Worm (Caenorhabditis elegans) whole organism, L1 larva: ENCODE measurements around the gene F35F10.6.

ENCODE experiments used
- C04F5.9 ChIP-seq: sonication (generic microtip); optimal IDR thresholded peaks from 2 replicates; lab custom pipeline; 2016; ENCODE audit warnings: missing genetic modification characterization, missing compliant biosample characterization
- C16A3.4 ChIP-seq: fragments of 150-350 bp; optimal IDR thresholded peaks from 2 replicates; lab custom pipeline; 2014; ENCODE audit warnings: missing biosample characterization, missing genetic modification characterization
- C34B4.2 ChIP-seq: sonication (generic microtip); optimal IDR thresholded peaks from 2 replicates; lab custom pipeline; 2017; ENCODE audit warnings: mild to moderate bottlenecking, missing genetic modification characterization, missing compliant biosample characterization
- F16B12.6 ChIP-seq: fragments of 150-350 bp; optimal IDR thresholded peaks from 2 replicates; lab custom pipeline; 2014; ENCODE audit warnings: missing biosample characterization, missing genetic modification characterization
- Y116A8C.19 ChIP-seq: sonication (generic microtip); optimal IDR thresholded peaks from 2 replicates; lab custom pipeline; 2016; ENCODE audit warnings: missing compliant biosample characterization, missing genetic modification characterization, borderline replicate concordance
- ama-1 ChIP-seq: fragments of 150-350 bp; optimal IDR thresholded peaks from 2 replicates; lab custom pipeline; 2014
- ceh-8 ChIP-seq: fragments of 200-800 bp; sonication (Bioruptor generic); optimal IDR thresholded peaks from 2 replicates; lab custom pipeline; 2018; ENCODE audit warnings: mild to moderate bottlenecking, missing genetic modification characterization, moderate library complexity, missing compliant biosample characterization
- ceh-82 ChIP-seq, 3 experiments: fragments of 150-350 bp in 1 of 3; sonication (generic microtip) in 2 of 3; optimal IDR thresholded peaks; 2 replicates each; lab custom pipeline; 2014 to 2017; ENCODE audit warnings: missing biosample characterization in 3 of 3, missing genetic modification characterization in 3 of 3
- ceh-88 ChIP-seq: fragments of 200-800 bp; sonication (Bioruptor generic); IDR thresholded peaks from 2 replicates; pipeline ENCODE4 v1.3.6; 2022; ENCODE audit warnings: missing genetic modification characterization, missing compliant biosample characterization
- ceh-90 ChIP-seq: sonication (generic microtip); optimal IDR thresholded peaks from 2 replicates; lab custom pipeline; 2016; ENCODE audit warnings: missing genetic modification characterization, missing compliant biosample characterization
- dpl-1 ChIP-seq, 3 experiments: fragments of 150-350 bp in 2 of 3; sonication (generic microtip) in 1 of 3; optimal IDR thresholded peaks; 2 replicates each; lab custom pipeline; 2014 to 2017; ENCODE audit warnings: missing biosample characterization in 3 of 3, missing genetic modification characterization in 3 of 3, missing genetic modification reagents in 3 of 3
- egl-27 ChIP-seq, 2 experiments: fragments of 150-350 bp in 1 of 2; sonication (generic microtip); optimal IDR thresholded peaks; 3 replicates each; lab custom pipeline; 2017 to 2018; ENCODE audit warnings: missing biosample characterization in 2 of 2, missing genetic modification characterization in 2 of 2, missing genetic modification reagents in 2 of 2
- fkh-4 ChIP-seq: sonication (generic microtip); optimal IDR thresholded peaks from 2 replicates; lab custom pipeline; 2016; ENCODE audit warnings: missing compliant biosample characterization, missing genetic modification characterization, borderline replicate concordance
- fkh-8 ChIP-seq: sonication (generic microtip); optimal IDR thresholded peaks from 2 replicates; lab custom pipeline; 2016; ENCODE audit warnings: mild to moderate bottlenecking, missing genetic modification characterization, missing compliant biosample characterization
- fos-1 ChIP-seq: fragments of 150-350 bp; optimal IDR thresholded peaks from 2 replicates; lab custom pipeline; 2014; ENCODE audit warnings: missing biosample characterization, missing genetic modification characterization
- grh-1 ChIP-seq: fragments of 200-800 bp; sonication (Bioruptor generic); IDR thresholded peaks from 2 replicates; pipeline ENCODE4 v1.3.6; 2022; ENCODE audit warnings: missing genetic modification reagents, missing genetic modification characterization, missing compliant biosample characterization
- hlh-17 ChIP-seq: fragments of 200-800 bp; sonication (Bioruptor generic); optimal IDR thresholded peaks from 2 replicates; lab custom pipeline; 2018; ENCODE audit warnings: missing genetic modification characterization, mild to moderate bottlenecking, missing compliant biosample characterization, moderate library complexity, borderline replicate concordance
- hpl-2 ChIP-seq: fragments of 150-350 bp; optimal IDR thresholded peaks from 2 replicates; lab custom pipeline; 2014; ENCODE audit warnings: missing biosample characterization, missing genetic modification reagents, missing genetic modification characterization
- jun-1 ChIP-seq: fragments of 150-350 bp; optimal IDR thresholded peaks from 2 replicates; lab custom pipeline; 2014; ENCODE audit warnings: missing biosample characterization, missing genetic modification reagents, missing genetic modification characterization
- lin-13 ChIP-seq: fragments of 150-350 bp; optimal IDR thresholded peaks from 2 replicates; lab custom pipeline; 2014; ENCODE audit warnings: missing biosample characterization, missing genetic modification reagents, missing genetic modification characterization
- lin-14 ChIP-seq: fragments of 200-800 bp; sonication (Bioruptor generic); optimal IDR thresholded peaks from 2 replicates; lab custom pipeline; 2018; ENCODE audit warnings: mild to moderate bottlenecking, missing genetic modification characterization, moderate library complexity, missing compliant biosample characterization
- lin-15B ChIP-seq: fragments of 150-350 bp; sonication (generic microtip); optimal IDR thresholded peaks from 3 replicates; lab custom pipeline; 2014; ENCODE audit warnings: missing biosample characterization, missing genetic modification characterization
- lin-35 ChIP-seq, 2 experiments: fragments of 150-350 bp; optimal IDR thresholded peaks; 2 replicates each; lab custom pipeline; 2014; ENCODE audit warnings: missing biosample characterization in 2 of 2, missing genetic modification characterization in 2 of 2, missing genetic modification reagents in 2 of 2
- lsy-2 ChIP-seq, 2 experiments: fragments of 150-350 bp; optimal IDR thresholded peaks; 2 replicates each; lab custom pipeline; 2014; ENCODE audit warnings: missing biosample characterization in 2 of 2, missing genetic modification characterization in 2 of 2
- mdl-1 ChIP-seq, 2 experiments: fragments of 150-350 bp; optimal IDR thresholded peaks; 2 replicates each; lab custom pipeline; 2014 to 2017; ENCODE audit warnings: missing biosample characterization in 2 of 2, missing genetic modification characterization in 2 of 2, inconsistent platforms in 1 of 2
- mef-2 ChIP-seq: fragments of 150-350 bp; optimal IDR thresholded peaks from 2 replicates; lab custom pipeline; 2014; ENCODE audit warnings: missing biosample characterization, missing genetic modification characterization
- mep-1 ChIP-seq: fragments of 150-350 bp; optimal IDR thresholded peaks from 2 replicates; lab custom pipeline; 2014; ENCODE audit warnings: missing biosample characterization, missing genetic modification characterization
- nhr-12 ChIP-seq: sonication (generic microtip); optimal IDR thresholded peaks from 2 replicates; lab custom pipeline; 2017; ENCODE audit warnings: missing biosample characterization, missing genetic modification characterization
- nhr-19 ChIP-seq: fragments of 200-800 bp; sonication (Bioruptor generic); conservative IDR thresholded peaks from 2 replicates; pipeline ENCODE4 v1.3.6; 2022; ENCODE audit warnings: missing genetic modification characterization, missing compliant biosample characterization
- nhr-20 ChIP-seq: sonication (generic microtip); optimal IDR thresholded peaks from 2 replicates; lab custom pipeline; 2016; ENCODE audit warnings: mild to moderate bottlenecking, missing genetic modification characterization, missing compliant biosample characterization
- nhr-28 ChIP-seq: fragments of 150-350 bp; optimal IDR thresholded peaks from 2 replicates; lab custom pipeline; 2014; ENCODE audit warnings: missing biosample characterization, missing genetic modification characterization
- nhr-47 ChIP-seq: sonication (generic microtip); optimal IDR thresholded peaks from 2 replicates; lab custom pipeline; 2016; ENCODE audit warnings: mild to moderate bottlenecking, missing genetic modification characterization, moderate library complexity, missing compliant biosample characterization
- nhr-71 ChIP-seq: sonication (generic microtip); optimal IDR thresholded peaks from 2 replicates; lab custom pipeline; 2016; ENCODE audit warnings: mild to moderate bottlenecking, missing genetic modification characterization, moderate library complexity, missing compliant biosample characterization
- nhr-76 ChIP-seq: sonication (generic microtip); optimal IDR thresholded peaks from 2 replicates; lab custom pipeline; 2017; ENCODE audit warnings: missing biosample characterization, missing genetic modification characterization
- nhr-77 ChIP-seq: fragments of 150-350 bp; optimal IDR thresholded peaks from 2 replicates; lab custom pipeline; 2014; ENCODE audit warnings: missing biosample characterization, missing genetic modification characterization
- nhr-85 ChIP-seq: sonication (generic microtip); peaks from one replicate; lab custom pipeline; 2016; ENCODE audit warnings: missing genetic modification characterization, inconsistent platforms, missing compliant biosample characterization
- pag-3 ChIP-seq: sonication (generic microtip); optimal IDR thresholded peaks from 2 replicates; lab custom pipeline; 2017; ENCODE audit warnings: missing genetic modification characterization, mild to moderate bottlenecking, missing compliant biosample characterization, antibody characterized with exemption, borderline replicate concordance; ENCODE audit not compliant: insufficient read depth
- pax-3 ChIP-seq: fragments of 200-800 bp; sonication (Bioruptor generic); optimal IDR thresholded peaks from 2 replicates; lab custom pipeline; 2018; ENCODE audit warnings: mild to moderate bottlenecking, missing genetic modification characterization, moderate library complexity, missing compliant biosample characterization
- rnt-1 ChIP-seq: sonication (generic microtip); optimal IDR thresholded peaks from 2 replicates; lab custom pipeline; 2016; ENCODE audit warnings: mild to moderate bottlenecking, missing genetic modification characterization, moderate library complexity, missing compliant biosample characterization
- skn-1 ChIP-seq: fragments of 150-350 bp; optimal IDR thresholded peaks from 2 replicates; lab custom pipeline; 2014; ENCODE audit warnings: missing biosample characterization, missing genetic modification characterization
- snpc-4 ChIP-seq: fragments of 150-350 bp; optimal IDR thresholded peaks from 2 replicates; lab custom pipeline; 2014; ENCODE audit warnings: missing biosample characterization, missing genetic modification characterization
- sox-4 ChIP-seq: sonication (generic microtip); optimal IDR thresholded peaks from 2 replicates; lab custom pipeline; 2016; ENCODE audit warnings: missing genetic modification characterization, missing compliant biosample characterization
- sup-37 ChIP-seq: fragments of 200-800 bp; sonication (Bioruptor generic); optimal IDR thresholded peaks from 2 replicates; lab custom pipeline; 2018; ENCODE audit warnings: mild to moderate bottlenecking, missing genetic modification characterization, missing compliant biosample characterization
- swsn-7 ChIP-seq: sonication (generic microtip); optimal IDR thresholded peaks from 2 replicates; lab custom pipeline; 2016; ENCODE audit warnings: missing genetic modification characterization, missing compliant biosample characterization
- tlp-1 ChIP-seq: fragments of 150-350 bp; optimal IDR thresholded peaks from 2 replicates; lab custom pipeline; 2014; ENCODE audit warnings: missing biosample characterization, missing genetic modification characterization
- unc-30 ChIP-seq: sonication (generic microtip); optimal IDR thresholded peaks from 2 replicates; lab custom pipeline; 2017; ENCODE audit warnings: missing biosample characterization, missing genetic modification characterization
- unc-62 ChIP-seq: fragments of 150-350 bp; optimal IDR thresholded peaks from 2 replicates; lab custom pipeline; 2014; ENCODE audit warnings: missing biosample characterization, missing genetic modification reagents, missing genetic modification characterization
- unc-86 ChIP-seq: sonication (generic microtip); optimal IDR thresholded peaks from 2 replicates; lab custom pipeline; 2016; ENCODE audit warnings: missing genetic modification characterization, missing compliant biosample characterization
- unc-98 ChIP-seq: fragments of 200-800 bp; sonication (Bioruptor generic); IDR thresholded peaks from 2 replicates; pipeline ENCODE4 v1.3.6; 2022; ENCODE audit warnings: missing genetic modification characterization, missing compliant biosample characterization
- vab-15 ChIP-seq: sonication (generic microtip); optimal IDR thresholded peaks from 2 replicates; lab custom pipeline; 2017; ENCODE audit warnings: missing genotype, mild to moderate bottlenecking, missing genetic modification characterization, missing compliant biosample characterization
- xbp-1 ChIP-seq: sonication (generic microtip); optimal IDR thresholded peaks from 2 replicates; lab custom pipeline; 2016; ENCODE audit warnings: missing genetic modification characterization, missing compliant biosample characterization
- zip-4 ChIP-seq: fragments of 200-800 bp; sonication (Bioruptor generic); optimal IDR thresholded peaks from 2 replicates; lab custom pipeline; 2018; ENCODE audit warnings: mild to moderate bottlenecking, missing genetic modification characterization, moderate library complexity, missing compliant biosample characterization
- ztf-11 ChIP-seq, 2 experiments: sonication (generic microtip); optimal IDR thresholded peaks; 2 replicates each; lab custom pipeline; 2016 to 2017; ENCODE audit warnings: missing genetic modification characterization in 2 of 2, missing biosample characterization in 1 of 2, missing compliant biosample characterization in 1 of 2

Gene F35F10.6

DNA sequence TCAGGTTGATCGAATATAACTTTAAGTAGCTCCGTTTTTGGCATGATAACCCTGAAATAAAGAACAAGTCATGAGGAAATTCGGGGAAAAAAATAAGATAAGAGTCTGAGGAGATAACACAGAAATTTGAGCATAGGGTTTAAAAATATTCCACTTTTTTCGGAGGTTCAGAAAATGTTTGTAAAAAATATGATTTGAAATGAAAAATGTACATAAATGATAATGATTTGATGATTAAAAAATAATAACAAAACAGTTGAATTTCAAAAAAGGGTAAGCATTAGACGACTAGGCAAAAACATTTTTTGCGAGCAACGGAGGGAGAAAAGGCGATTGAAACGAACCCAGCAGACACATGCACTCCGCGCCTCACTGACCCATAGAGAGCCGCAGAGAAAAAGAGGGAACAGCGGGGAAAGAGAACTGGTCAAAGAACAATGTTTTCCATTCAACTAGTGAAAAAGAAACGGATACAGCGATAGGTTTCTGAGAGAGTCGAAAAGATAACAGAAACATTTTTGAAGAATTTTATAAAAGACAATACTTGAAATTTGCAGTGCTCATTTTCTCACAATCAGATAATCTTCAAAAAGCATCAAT, 23.0 kb upstream of the F35F10.6 start, which contains the start of gene arrd-18:
TSS of gene arrd-18 (minus strand) at position 51 of the 600 bp plus-strand sequence.
- TF ChIP-seq grh-1 (GFP tag; lab: Robert Waterston, UW) (peak; percentile 32; the same call in 1 of the 2 replicates), pax-3 (no peak), nhr-12 (tag; lab: Kevin White, UChicago) (no peak), fkh-8 (peak; percentile 20), nhr-47 (tag; lab: Kevin White, UChicago) (peak; percentile 18), lsy-2 (tag; optimal IDR thresholded peaks at IDR 0.05; lab: Kevin White, UChicago) (peak in 1 of 2 experiments; percentile 3), F16B12.6 (tag; lab: Kevin White, UChicago) (no peak), ama-1 (lab: Kevin White, UChicago) (no peak), skn-1 (tag; lab: Kevin White, UChicago) (no peak), egl-27 (tag; optimal IDR thresholded peaks at IDR 0.05; lab: Kevin White, UChicago) (no peak), C04F5.9 (tag; lab: Kevin White, UChicago) (no peak), Y116A8C.19 (no peak), unc-30 (tag; lab: Kevin White, UChicago) (no peak), ceh-88 (no peak), nhr-28 (tag; lab: Kevin White, UChicago) (no peak), tlp-1 (tag; lab: Kevin White, UChicago) (no peak), fkh-4 (tag; lab: Kevin White, UChicago) (no peak), fos-1 (tag; lab: Kevin White, UChicago) (no peak), hlh-17 (no peak), nhr-76 (tag; lab: Kevin White, UChicago) (no peak), vab-15 (no peak), pag-3 (tag; lab: Kevin White, UChicago) (no peak), ceh-90 (tag; lab: Kevin White, UChicago) (no peak), nhr-85 (tag; lab: Kevin White, UChicago) (peak; percentile 21), C16A3.4 (tag; lab: Kevin White, UChicago) (peak; percentile 0), sox-4 (no peak), C34B4.2 (tag; lab: Kevin White, UChicago) (no peak), nhr-19 (GFP tag; lab: Robert Waterston, UW) (peak; percentile 50), dpl-1 (GFP tag; optimal IDR thresholded peaks at IDR 0.05; lab: Kevin White, UChicago) (peak in 1 of 3 experiments; percentile 13), nhr-77 (tag; lab: Kevin White, UChicago) (no peak), lin-13 (GFP tag; lab: Kevin White, UChicago) (no peak), lin-15B (no peak), ztf-11 (tag; optimal IDR thresholded peaks at IDR 0.05; lab: Kevin White, UChicago) (no peak), sup-37 (no peak), ceh-82 (tag; optimal IDR thresholded peaks at IDR 0.05; lab: Kevin White, UChicago) (no peak), snpc-4 (tag; lab: Kevin White, UChicago) (no peak), mef-2 (no peak), jun-1 (tag; lab: Kevin White, UChicago) (no peak), mep-1 (tag; lab: Kevin White, UChicago) (no peak), mdl-1 (tag; optimal IDR thresholded peaks at IDR 0.05; lab: Kevin White, UChicago) (no peak), nhr-71 (tag; lab: Kevin White, UChicago) (peak; percentile 62), zip-4 (GFP tag; lab: Kevin White, UChicago) (no peak), nhr-20 (tag; lab: Kevin White, UChicago) (peak; percentile 32), unc-86 (tag; lab: Kevin White, UChicago) (no peak), swsn-7 (tag; lab: Kevin White, UChicago) (no peak), lin-35 (GFP tag; optimal IDR thresholded peaks at IDR 0.05; lab: Kevin White, UChicago) (no peak), unc-62 (GFP tag; lab: Kevin White, UChicago) (no peak), hpl-2 (GFP tag; lab: Kevin White, UChicago) (no peak), ceh-8 (GFP tag; lab: Kevin White, UChicago) (no peak), unc-98 (GFP tag; lab: Robert Waterston, UW) (no peak), lin-14 (peak; percentile 92), rnt-1 (tag; lab: Kevin White, UChicago) (peak; percentile 51), xbp-1 (no peak)
